Fruit fly (Drosophila melanogaster) whole organism, wandering third instar larva: Measurements from ENCODE around the gene CG7368.

Experiments used
- Abd-B ChIP-seq: fragments of >200 bp; optimal IDR thresholded peaks from 2 replicates; lab custom pipeline; 2017; ENCODE audit warnings: missing biosample characterization, missing genetic modification characterization
- Dfd ChIP-seq: fragments of >200 bp; optimal IDR thresholded peaks from 2 replicates; lab custom pipeline; 2017; ENCODE audit warnings: missing biosample characterization, missing genetic modification characterization
- Hr78 ChIP-seq: fragments of >200 bp; optimal IDR thresholded peaks from 2 replicates; lab custom pipeline; 2017; ENCODE audit warnings: missing biosample characterization, missing genetic modification characterization
- Myc ChIP-seq: fragments of >200 bp; optimal IDR thresholded peaks from 2 replicates; lab custom pipeline; 2017
- dl ChIP-seq, 2 experiments: fragments of 175-275, 200-275 bp in 1 of 2; fragments of 200-275 bp in 1 of 2; sonication (Bioruptor generic); optimal IDR thresholded peaks; lab custom pipeline; 2018; ENCODE audit warnings: mild to moderate bottlenecking in 2 of 2, missing biosample characterization in 2 of 2, missing genetic modification characterization in 2 of 2, moderate library complexity in 2 of 2; ENCODE audit not compliant: partially characterized antibody in 2 of 2, insufficient read depth in 1 of 2
- lola ChIP-seq: fragments of >200 bp; optimal IDR thresholded peaks from 2 replicates; lab custom pipeline; 2017; ENCODE audit warnings: missing biosample characterization, missing genetic modification characterization
- sage ChIP-seq: fragments of 200-800 bp; sonication (Bioruptor generic); optimal IDR thresholded peaks from 2 replicates; lab custom pipeline; 2016; ENCODE audit warnings: missing biosample characterization, mild to moderate bottlenecking, missing genetic modification characterization
- sv ChIP-seq: fragments of 200-800 bp; sonication (Bioruptor generic); optimal IDR thresholded peaks from 3 replicates; lab custom pipeline; 2016; ENCODE audit warnings: missing biosample characterization, missing genetic modification characterization
- tai ChIP-seq: sonication (Bioruptor generic); optimal IDR thresholded peaks from 2 replicates; lab custom pipeline; 2016; ENCODE audit warnings: missing biosample characterization, missing genetic modification characterization
- usp ChIP-seq: fragments of >200 bp; optimal IDR thresholded peaks from 2 replicates; lab custom pipeline; 2017; ENCODE audit warnings: missing biosample characterization, missing genetic modification characterization

- TF ChIP-seq Abd-B (GFP tag; lab: Kevin White, UChicago), result no peak
- no peak for TF ChIP-seq Myc (lab: Kevin White, UChicago)
- no peak for TF ChIP-seq usp (GFP tag; lab: Kevin White, UChicago)
- peak; percentile 54 for TF ChIP-seq sage (GFP tag; lab: Kevin White, UChicago)
- no peak for TF ChIP-seq dl (GFP tag; optimal IDR thresholded peaks at IDR 0.05; lab: Kevin White, UChicago; ENCODE audit: insufficient read depth in 1 of 2, partially characterized antibody in 2 of 2)
- TF ChIP-seq sv (GFP tag; lab: Kevin White, UChicago), result peak; percentile 72
- TF ChIP-seq Hr78 (GFP tag; lab: Kevin White, UChicago), result no peak
- TF ChIP-seq Dfd, result no peak
- TF ChIP-seq tai, result no peak
- TF ChIP-seq lola, result no peak
Observed at dm6 chr3L:11554338-11554737, 42.7 kb upstream of the CG7368 start.
